Fruit fly (Drosophila melanogaster) whole organism, embryonic: ENCODE results near the gene Obp99d.

Experiments
- Abd-B ChIP-seq: fragments of 200-800 bp; sonication (Bioruptor generic); optimal IDR thresholded peaks from 2 replicates; lab custom pipeline; 2018; ENCODE audit warnings: missing biosample characterization, mild to moderate bottlenecking, missing genetic modification characterization, moderate library complexity
- CG10267 ChIP-seq: fragments of 200-800 bp; sonication (Bioruptor generic); optimal IDR thresholded peaks from 2 replicates; lab custom pipeline; 2018; ENCODE audit warnings: missing biosample characterization, mild to moderate bottlenecking, missing genetic modification characterization, moderate library complexity
- CG10654 ChIP-seq: fragments of 200-800 bp; sonication (Bioruptor generic); optimal IDR thresholded peaks from 2 replicates; lab custom pipeline; 2016; ENCODE audit warnings: missing biosample characterization, missing genetic modification characterization
- CG11247 ChIP-seq: fragments of 200-800 bp; sonication (Bioruptor generic); IDR thresholded peaks from 2 replicates; pipeline ENCODE4 v1.3.6; 2022; ENCODE audit warnings: missing biosample characterization, missing genetic modification characterization
- CG11398 ChIP-seq: fragments of 200-800 bp; sonication (Bioruptor generic); optimal IDR thresholded peaks from 2 replicates; lab custom pipeline; 2016; ENCODE audit warnings: missing biosample characterization, missing genetic modification characterization
- CG15011 ChIP-seq: fragments of 200-800 bp; sonication (Bioruptor generic); optimal IDR thresholded peaks from 3 replicates; lab custom pipeline; 2018; ENCODE audit warnings: missing biosample characterization, mild to moderate bottlenecking, missing genetic modification characterization
- CG1529 ChIP-seq: fragments of 200-800 bp; sonication (Bioruptor generic); optimal IDR thresholded peaks from 3 replicates; lab custom pipeline; 2018; ENCODE audit warnings: missing biosample characterization, missing genetic modification characterization
- CG16813 ChIP-seq: fragments of 200-800 bp; sonication (Bioruptor generic); IDR thresholded peaks from 3 replicates; pipeline ENCODE4 v1.3.6; 2022; ENCODE audit warnings: missing biosample characterization, missing genetic modification characterization; ENCODE audit not compliant: partially characterized antibody
- CG16863 ChIP-seq: fragments of 200-800 bp; sonication (Bioruptor generic); optimal IDR thresholded peaks from 3 replicates; lab custom pipeline; 2016; ENCODE audit warnings: missing biosample characterization, missing genetic modification characterization
- CG2678 ChIP-seq: fragments of 200-800 bp; sonication (Bioruptor generic); optimal IDR thresholded peaks from 3 replicates; lab custom pipeline; 2019; ENCODE audit warnings: missing biosample characterization, mild to moderate bottlenecking, missing genetic modification characterization, moderate library complexity
- CG3065 ChIP-seq: fragments of 200-800 bp; sonication (Bioruptor generic); optimal IDR thresholded peaks from 2 replicates; lab custom pipeline; 2016; ENCODE audit warnings: missing biosample characterization, missing genetic modification characterization
- CG31224 ChIP-seq: fragments of 200-800 bp; sonication (Bioruptor generic); IDR thresholded peaks from 2 replicates; pipeline ENCODE4 v1.3.6; 2022; ENCODE audit warnings: missing biosample characterization, missing genetic modification characterization
- CG31441 ChIP-seq: fragments of 200-800 bp; sonication (Bioruptor generic); IDR thresholded peaks from 2 replicates; pipeline ENCODE4 v1.3.6; 2022; ENCODE audit warnings: missing biosample characterization, missing genetic modification characterization
- CG34224 ChIP-seq: fragments of 200-800 bp; sonication (Bioruptor generic); IDR thresholded peaks from 3 replicates; pipeline ENCODE4 v1.3.6; 2022; ENCODE audit warnings: missing biosample characterization, missing genetic modification characterization; ENCODE audit not compliant: partially characterized antibody
- CG7987 ChIP-seq: fragments of 200-800 bp; sonication (Bioruptor generic); optimal IDR thresholded peaks from 2 replicates; lab custom pipeline; 2018; ENCODE audit warnings: missing biosample characterization, mild to moderate bottlenecking, missing genetic modification characterization, moderate library complexity
- CG8765 ChIP-seq: fragments of 200-800 bp; sonication (Bioruptor generic); IDR thresholded peaks from 2 replicates; pipeline ENCODE4 v1.3.6; 2022; ENCODE audit warnings: missing biosample characterization, missing genetic modification characterization
- Dad ChIP-seq: fragments of 200-800 bp; sonication (Bioruptor generic); optimal IDR thresholded peaks from 3 replicates; lab custom pipeline; 2016; ENCODE audit warnings: missing biosample characterization, missing genetic modification characterization
- Dip2 ChIP-seq: fragments of 200-800 bp; sonication (Bioruptor generic); IDR thresholded peaks from 2 replicates; pipeline ENCODE4 v1.3.6; 2022; ENCODE audit warnings: missing biosample characterization, missing genetic modification characterization
- Dll ChIP-seq: fragments of 200-800 bp; sonication (Bioruptor generic); IDR thresholded peaks from 4 replicates; pipeline ENCODE4 v1.3.6; 2022; ENCODE audit warnings: missing biosample characterization, missing genetic modification characterization; ENCODE audit not compliant: partially characterized antibody
- Doc3 ChIP-seq: fragments of 200-800 bp; sonication (Bioruptor generic); IDR thresholded peaks from 3 replicates; pipeline ENCODE4 v1.3.6; 2022; ENCODE audit warnings: missing biosample characterization, missing genetic modification characterization; ENCODE audit not compliant: partially characterized antibody
- Fer2 ChIP-seq: fragments of 200-800 bp; sonication (Bioruptor generic); optimal IDR thresholded peaks from 2 replicates; lab custom pipeline; 2018; ENCODE audit warnings: missing biosample characterization, mild to moderate bottlenecking, missing genetic modification characterization, moderate library complexity
- Hr39 ChIP-seq: fragments of >200 bp; optimal IDR thresholded peaks from 2 replicates; lab custom pipeline; 2017
- Jarid2 ChIP-seq: fragments of 200-800 bp; sonication (Bioruptor generic); optimal IDR thresholded peaks from 3 replicates; lab custom pipeline; 2017; ENCODE audit warnings: mild to moderate bottlenecking, missing biosample characterization, missing genetic modification reagents, missing genetic modification characterization
- MTF-1 ChIP-seq: fragments of 200-800 bp; sonication (Bioruptor generic); optimal IDR thresholded peaks from 2 replicates; lab custom pipeline; 2018; ENCODE audit warnings: missing biosample characterization, mild to moderate bottlenecking, missing genetic modification characterization, borderline replicate concordance
- Meics ChIP-seq: fragments of 200-800 bp; sonication (Bioruptor generic); optimal IDR thresholded peaks from 2 replicates; lab custom pipeline; 2017; ENCODE audit warnings: missing biosample characterization, mild to moderate bottlenecking, missing genetic modification characterization
- Mrtf ChIP-seq: fragments of 200-800 bp; sonication (Bioruptor generic); IDR thresholded peaks from 3 replicates; pipeline ENCODE4 v1.3.6; 2022; ENCODE audit warnings: missing biosample characterization, missing genetic modification characterization
- Nf-YA ChIP-seq: fragments of 200-800 bp; sonication (Bioruptor generic); IDR thresholded peaks from 2 replicates; pipeline ENCODE4 v1.3.6; 2022; ENCODE audit warnings: missing biosample characterization, missing genetic modification characterization
- Optix ChIP-seq: fragments of 200-800 bp; sonication (Bioruptor generic); IDR thresholded peaks from 3 replicates; pipeline ENCODE4 v1.3.6; 2022; ENCODE audit warnings: missing biosample characterization, missing genetic modification characterization
- Ptx1 ChIP-seq: fragments of 200-800 bp; sonication (Bioruptor generic); IDR thresholded peaks from 2 replicates; pipeline ENCODE4 v1.3.6; 2022; ENCODE audit warnings: missing biosample characterization, missing genetic modification characterization
- Rfx ChIP-seq: fragments of 200-800 bp; sonication (Bioruptor generic); IDR thresholded peaks from 2 replicates; pipeline ENCODE4 v1.3.6; 2022; ENCODE audit warnings: missing biosample characterization, missing genetic modification characterization
- Scr ChIP-seq: fragments of 200-800 bp; sonication (Bioruptor generic); IDR thresholded peaks from 2 replicates; pipeline ENCODE4 v1.3.6; 2022; ENCODE audit warnings: missing biosample characterization, missing genetic modification characterization; ENCODE audit not compliant: partially characterized antibody
- Six4 ChIP-seq: fragments of 200-800 bp; sonication (Bioruptor generic); optimal IDR thresholded peaks from 2 replicates; lab custom pipeline; 2016; ENCODE audit warnings: missing biosample characterization, missing genetic modification characterization
- Vsx1 ChIP-seq: fragments of 200-800 bp; sonication (Bioruptor generic); optimal IDR thresholded peaks from 2 replicates; lab custom pipeline; 2017; ENCODE audit warnings: missing biosample characterization, mild to moderate bottlenecking, missing genetic modification characterization, missing genetic modification reagents
- ash1 ChIP-seq: fragments of 200-800 bp; sonication (Bioruptor generic); optimal IDR thresholded peaks from 2 replicates; lab custom pipeline; 2018; ENCODE audit warnings: missing biosample characterization, mild to moderate bottlenecking, missing genetic modification characterization
- bcd ChIP-seq: fragments of 200-800 bp; sonication (Bioruptor generic); optimal IDR thresholded peaks from 2 replicates; lab custom pipeline; 2017; ENCODE audit warnings: missing biosample characterization, mild to moderate bottlenecking, missing genetic modification characterization
- chinmo ChIP-seq: fragments of 200-800 bp; sonication (Bioruptor generic); IDR thresholded peaks from 4 replicates; pipeline ENCODE4 v1.3.6; 2022; ENCODE audit warnings: missing biosample characterization, missing genetic modification characterization; ENCODE audit not compliant: partially characterized antibody
- crc ChIP-seq: fragments of 200-800 bp; sonication (Bioruptor generic); optimal IDR thresholded peaks from 2 replicates; lab custom pipeline; 2016; ENCODE audit warnings: missing biosample characterization, missing genetic modification characterization
- crol ChIP-seq: fragments of 200-800 bp; sonication (Bioruptor generic); IDR thresholded peaks from 2 replicates; pipeline ENCODE4 v1.3.6; 2022; ENCODE audit warnings: missing biosample characterization, missing genetic modification characterization
- ems ChIP-seq: fragments of 200-800 bp; sonication (Bioruptor generic); optimal IDR thresholded peaks from 3 replicates; lab custom pipeline; 2016; ENCODE audit warnings: missing biosample characterization, missing genetic modification characterization
- eyg ChIP-seq: fragments of 200-800 bp; sonication (Bioruptor generic); optimal IDR thresholded peaks from 3 replicates; lab custom pipeline; 2016; ENCODE audit warnings: missing biosample characterization, missing genetic modification characterization
- grau ChIP-seq: fragments of 200-800 bp; optimal IDR thresholded peaks from 3 replicates; lab custom pipeline; 2019; ENCODE audit warnings: missing biosample characterization, mild to moderate bottlenecking, missing genetic modification characterization, moderate library complexity
- grn ChIP-seq: fragments of 200-800 bp; sonication (Bioruptor generic); optimal IDR thresholded peaks from 3 replicates; lab custom pipeline; 2017; ENCODE audit warnings: missing biosample characterization, missing genetic modification characterization
- gt ChIP-seq: fragments of 200-800 bp; sonication (Bioruptor generic); IDR thresholded peaks from 2 replicates; pipeline ENCODE4 v1.3.6; 2022; ENCODE audit warnings: missing biosample characterization, missing genetic modification characterization
- kni ChIP-seq: fragments of 200-800 bp; sonication (Bioruptor generic); optimal IDR thresholded peaks from 3 replicates; lab custom pipeline; 2017; ENCODE audit warnings: mild to moderate bottlenecking, missing biosample characterization, missing genetic modification reagents, missing genetic modification characterization
- mam ChIP-seq: fragments of 200-800 bp; sonication (Bioruptor generic); optimal IDR thresholded peaks from 3 replicates; lab custom pipeline; 2016; ENCODE audit warnings: missing biosample characterization, missing genetic modification characterization
- oc ChIP-seq: fragments of 200-800 bp; sonication (Bioruptor generic); optimal IDR thresholded peaks from 2 replicates; lab custom pipeline; 2018; ENCODE audit warnings: missing biosample characterization, mild to moderate bottlenecking, missing genetic modification characterization, moderate library complexity
- pb ChIP-seq: fragments of 200-800 bp; sonication (Bioruptor generic); optimal IDR thresholded peaks from 3 replicates; lab custom pipeline; 2016; ENCODE audit warnings: missing biosample characterization, missing genetic modification characterization
- peb ChIP-seq: fragments of 200-800 bp; sonication (Bioruptor generic); IDR thresholded peaks from 2 replicates; pipeline ENCODE4 v1.3.6; 2022; ENCODE audit warnings: missing biosample characterization, missing genetic modification characterization
- pita ChIP-seq: fragments of 200-800 bp; sonication (Bioruptor generic); optimal IDR thresholded peaks from 2 replicates; lab custom pipeline; 2017; ENCODE audit warnings: missing biosample characterization, mild to moderate bottlenecking, missing genetic modification characterization
- schlank ChIP-seq: fragments of 200-800 bp; sonication (Bioruptor generic); optimal IDR thresholded peaks from 2 replicates; lab custom pipeline; 2018; ENCODE audit warnings: missing biosample characterization, mild to moderate bottlenecking, missing genetic modification characterization
- vnd ChIP-seq: fragments of 200-800 bp; sonication (Bioruptor generic); IDR thresholded peaks from 3 replicates; pipeline ENCODE4 v1.3.6; 2022; ENCODE audit warnings: missing biosample characterization, missing genetic modification characterization; ENCODE audit not compliant: partially characterized antibody
- wor ChIP-seq: fragments of 200-800 bp; sonication (Bioruptor generic); IDR thresholded peaks from 2 replicates; pipeline ENCODE4 v1.3.6; 2022; ENCODE audit warnings: missing biosample characterization, missing genetic modification characterization
- yki ChIP-seq: fragments of >200 bp; optimal IDR thresholded peaks from 3 replicates; lab custom pipeline; 2018

Obp99d gene

dm6 chr3R:29737891-29738290, 23.6 kb downstream of the Obp99d start, which contains the start of gene Gnpnat (continued):
- TF ChIP-seq chinmo (GFP tag; lab: Robert Waterston, UW): no peak
- TF ChIP-seq wor (GFP tag; lab: Robert Waterston, UW): no peak
- TF ChIP-seq CG34224 (GFP tag; lab: Robert Waterston, UW): no peak
- no peak for TF ChIP-seq CG11398
- no peak for TF ChIP-seq grn (GFP tag; lab: Kevin White, UChicago)
- TF ChIP-seq eyg (GFP tag; lab: Kevin White, UChicago): no peak
- TF ChIP-seq Dll (GFP tag; lab: Robert Waterston, UW): no peak
- peak; percentile 46 for TF ChIP-seq CG10267 (tag; lab: Kevin White, UChicago)
- TF ChIP-seq CG2678 (tag; lab: Kevin White, UChicago): peak; percentile 71
- TF ChIP-seq crc: no peak
- TF ChIP-seq CG3065 (GFP tag; lab: Kevin White, UChicago): no peak
- TF ChIP-seq Hr39 (lab: Kevin White, UChicago): no peak
- TF ChIP-seq CG15011: no peak
- no peak for TF ChIP-seq pb
- no peak for TF ChIP-seq Vsx1 (GFP tag; lab: Kevin White, UChicago)
- TF ChIP-seq Optix: no peak
- no peak for TF ChIP-seq CG31224
- TF ChIP-seq Mrtf: no peak
- TF ChIP-seq ash1 (GFP tag; lab: Kevin White, UChicago): no peak
- no peak for TF ChIP-seq yki (lab: Kevin White, UChicago)
- no peak for TF ChIP-seq pita (GFP tag; lab: Kevin White, UChicago)
- no peak for TF ChIP-seq Rfx
- no peak for TF ChIP-seq Dip2 (GFP tag; lab: Robert Waterston, UW)
- no peak for TF ChIP-seq CG31441 (GFP tag; lab: Robert Waterston, UW)
- no peak for TF ChIP-seq Ptx1
- no peak for TF ChIP-seq Scr (GFP tag; lab: Robert Waterston, UW)
- no peak for TF ChIP-seq CG11247 (GFP tag; lab: Robert Waterston, UW)
- TF ChIP-seq Meics (GFP tag; lab: Kevin White, UChicago): peak; percentile 73
- peak; percentile 27 for TF ChIP-seq CG10654
- peak; percentile 55 for TF ChIP-seq Six4 (GFP tag; lab: Kevin White, UChicago)
- TF ChIP-seq CG7987: no peak
- TF ChIP-seq bcd: peak; percentile 46
- no peak for TF ChIP-seq ems (GFP tag; lab: Kevin White, UChicago)
- TF ChIP-seq MTF-1 (GFP tag; lab: Kevin White, UChicago): peak; percentile 24
- TF ChIP-seq Jarid2 (GFP tag; lab: Kevin White, UChicago): peak; percentile 14
- no peak for TF ChIP-seq Nf-YA (GFP tag; lab: Robert Waterston, UW)
- TF ChIP-seq crol (GFP tag; lab: Robert Waterston, UW): no peak
- TF ChIP-seq Abd-B: peak; percentile 23
- TF ChIP-seq kni (GFP tag; lab: Kevin White, UChicago): no peak
- TF ChIP-seq Doc3 (GFP tag; lab: Robert Waterston, UW): no peak
- TF ChIP-seq Fer2 (tag; lab: Kevin White, UChicago): no peak
- no peak for TF ChIP-seq Dad (GFP tag; lab: Kevin White, UChicago)
- peak; percentile 96 for TF ChIP-seq grau (tag; lab: Kevin White, UChicago)
- no peak for TF ChIP-seq CG16813 (GFP tag; lab: Robert Waterston, UW)
- TF ChIP-seq CG1529 (GFP tag; lab: Kevin White, UChicago): peak; percentile 7
- TF ChIP-seq peb (GFP tag; lab: Robert Waterston, UW): no peak
- TF ChIP-seq schlank (tag; lab: Kevin White, UChicago): no peak
- TF ChIP-seq mam (GFP tag; lab: Kevin White, UChicago): no peak
- no peak for TF ChIP-seq vnd (GFP tag; lab: Robert Waterston, UW)
- peak; percentile 36 for TF ChIP-seq oc (tag; lab: Kevin White, UChicago)
- no peak for TF ChIP-seq CG8765 (GFP tag; lab: Robert Waterston, UW)
- no peak for TF ChIP-seq gt
- TF ChIP-seq CG16863 (GFP tag; lab: Kevin White, UChicago): no peak
